Worm (Caenorhabditis elegans): ENCODE measurements around the gene dolk-1.

DNA sequence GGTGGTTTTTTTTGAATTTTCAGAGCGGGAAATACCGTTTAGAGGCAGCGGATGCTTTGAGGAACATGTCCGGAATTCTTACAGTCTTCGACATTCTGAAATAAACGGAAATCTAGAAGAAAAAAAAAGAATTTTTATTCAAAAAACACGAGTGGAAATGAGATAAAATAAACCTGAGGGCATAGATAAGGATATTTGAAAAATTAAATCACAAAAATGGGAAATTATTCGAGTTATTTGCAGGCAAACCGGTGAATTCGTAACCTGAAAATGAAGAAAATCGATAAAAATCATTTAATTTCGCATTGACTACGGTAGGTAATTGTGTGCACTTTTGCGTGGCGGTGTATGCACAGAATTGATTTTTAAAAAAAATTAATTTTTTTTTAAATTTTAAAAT, 40.6 kb upstream of the dolk-1 start, which contains the start of gene ung-1:
- TF ChIP-seq pes-1 (GFP tag; IDR thresholded peaks at IDR 0.05) (no peak), tra-4 (tag; optimal IDR thresholded peaks at IDR 0.05) (no peak), sea-1 (GFP tag; conservative IDR thresholded peaks at IDR 0.05) (no peak), aly-1 (tag; optimal IDR thresholded peaks at IDR 0.05) (no peak), scrt-1 (GFP tag; IDR thresholded peaks at IDR 0.05) (no peak), ama-1 (optimal IDR thresholded peaks at IDR 0.05) (no peak), tbx-11 (GFP tag; IDR thresholded peaks at IDR 0.05) (no peak), hmbx-1 (tag; optimal IDR thresholded peaks at IDR 0.05) (no peak), ceh-36 (tag; optimal IDR thresholded peaks at IDR 0.05) (no peak), flt-1 (GFP tag; IDR thresholded peaks at IDR 0.05) (no peak)
